Fruit fly (Drosophila melanogaster) whole organism, embryonic: ENCODE data around the gene Polr2I.

ENCODE experiments used
- Aef1 ChIP-seq: fragments of 200-800 bp; sonication (Bioruptor generic); IDR thresholded peaks from 3 replicates; pipeline ENCODE4 v1.3.6; 2022; ENCODE audit warnings: missing biosample characterization, missing genetic modification characterization
- B-H1 ChIP-seq: fragments of 200-800 bp; sonication (Bioruptor generic); IDR thresholded peaks from 3 replicates; pipeline ENCODE4 v1.3.6; 2022; ENCODE audit warnings: missing biosample characterization, missing genetic modification characterization
- CG10431 ChIP-seq: fragments of 200-800 bp; sonication (Bioruptor generic); optimal IDR thresholded peaks from 3 replicates; lab custom pipeline; 2018; ENCODE audit warnings: missing biosample characterization, mild to moderate bottlenecking, missing genetic modification characterization
- CG10565 ChIP-seq: fragments of 200-800 bp; sonication (Bioruptor generic); optimal IDR thresholded peaks from 3 replicates; lab custom pipeline; 2016; ENCODE audit warnings: missing biosample characterization, mild to moderate bottlenecking, missing genetic modification characterization
- CG11093 ChIP-seq: fragments of 200-800 bp; sonication (Bioruptor generic); IDR thresholded peaks from 3 replicates; pipeline ENCODE4 v1.3.6; 2022; ENCODE audit warnings: missing biosample characterization, missing genetic modification characterization
- CG12104 ChIP-seq: fragments of 200-800 bp; sonication (Bioruptor generic); optimal IDR thresholded peaks from 3 replicates; lab custom pipeline; 2016; ENCODE audit warnings: missing biosample characterization, missing genetic modification characterization
- CG1233 ChIP-seq: fragments of 200-800 bp; sonication (Bioruptor generic); optimal IDR thresholded peaks from 4 replicates; lab custom pipeline; 2018; ENCODE audit warnings: missing biosample characterization, mild to moderate bottlenecking, missing genetic modification characterization
- CG14710 ChIP-seq: fragments of 200-800 bp; sonication (Bioruptor generic); optimal IDR thresholded peaks from 3 replicates; lab custom pipeline; 2019; ENCODE audit warnings: missing biosample characterization, mild to moderate bottlenecking, missing genetic modification characterization, moderate library complexity
- CG15011 ChIP-seq: fragments of 200-800 bp; sonication (Bioruptor generic); optimal IDR thresholded peaks from 3 replicates; lab custom pipeline; 2018; ENCODE audit warnings: missing biosample characterization, mild to moderate bottlenecking, missing genetic modification characterization
- CG16779 ChIP-seq: fragments of 200-800 bp; sonication (Bioruptor generic); IDR thresholded peaks from 2 replicates; pipeline ENCODE4 v1.3.6; 2022; ENCODE audit warnings: missing biosample characterization, missing genetic modification characterization
- CG1792 ChIP-seq: fragments of 200-800 bp; sonication (Bioruptor generic); optimal IDR thresholded peaks from 2 replicates; lab custom pipeline; 2016; ENCODE audit warnings: missing biosample characterization, missing genetic modification characterization
- CG42726 ChIP-seq: fragments of 200-800 bp; sonication (Bioruptor generic); IDR thresholded peaks from 2 replicates; pipeline ENCODE4 v1.3.6; 2022; ENCODE audit warnings: missing biosample characterization, missing genetic modification characterization; ENCODE audit not compliant: partially characterized antibody
- CG6272 ChIP-seq: fragments of 200-800 bp; sonication (Bioruptor generic); IDR thresholded peaks from 2 replicates; pipeline ENCODE4 v1.3.6; 2022; ENCODE audit warnings: missing biosample characterization, missing genetic modification characterization
- CG7928 ChIP-seq: fragments of 200-800 bp; sonication (Bioruptor generic); optimal IDR thresholded peaks from 2 replicates; lab custom pipeline; 2017; ENCODE audit warnings: missing biosample characterization, mild to moderate bottlenecking, missing genetic modification characterization
- CG8478 ChIP-seq: fragments of >200 bp; optimal IDR thresholded peaks from 2 replicates; lab custom pipeline; 2018
- CG9727 ChIP-seq: fragments of 200-800 bp; sonication (Bioruptor generic); optimal IDR thresholded peaks from 3 replicates; lab custom pipeline; 2017; ENCODE audit warnings: missing biosample characterization, mild to moderate bottlenecking, missing genetic modification characterization
- CrebB ChIP-seq: fragments of 200-800 bp; sonication (Bioruptor generic); optimal IDR thresholded peaks from 3 replicates; lab custom pipeline; 2018; ENCODE audit warnings: missing biosample characterization, mild to moderate bottlenecking, missing genetic modification characterization
- D ChIP-seq, 2 experiments: fragments of 200-800 bp in 1 of 2; fragments of >200 bp in 1 of 2; sonication (Bioruptor generic) in 1 of 2; optimal IDR thresholded peaks; 2 replicates in 1 of 2; 3 replicates in 1 of 2; lab custom pipeline; 2017; ENCODE audit warnings: mild to moderate bottlenecking in 1 of 2, missing biosample characterization in 1 of 2, missing genetic modification characterization in 1 of 2, missing genetic modification reagents in 1 of 2
- Elba2 ChIP-seq: fragments of 200-800 bp; sonication (Bioruptor generic); optimal IDR thresholded peaks from 3 replicates; lab custom pipeline; 2016; ENCODE audit warnings: missing biosample characterization, missing genetic modification characterization
- Ets97D ChIP-seq: fragments of 200-800 bp; sonication (Bioruptor generic); optimal IDR thresholded peaks from 3 replicates; lab custom pipeline; 2016; ENCODE audit warnings: missing biosample characterization, missing genetic modification characterization
- Fer2 ChIP-seq: fragments of 200-800 bp; sonication (Bioruptor generic); optimal IDR thresholded peaks from 2 replicates; lab custom pipeline; 2018; ENCODE audit warnings: missing biosample characterization, mild to moderate bottlenecking, missing genetic modification characterization, moderate library complexity
- H15 ChIP-seq: fragments of 200-800 bp; sonication (Bioruptor generic); IDR thresholded peaks from 3 replicates; pipeline ENCODE4 v1.3.6; 2022; ENCODE audit warnings: missing biosample characterization, missing genetic modification characterization
- Meics ChIP-seq: fragments of 200-800 bp; sonication (Bioruptor generic); optimal IDR thresholded peaks from 2 replicates; lab custom pipeline; 2017; ENCODE audit warnings: missing biosample characterization, mild to moderate bottlenecking, missing genetic modification characterization
- NfI ChIP-seq: fragments of 200-800 bp; sonication (Bioruptor generic); optimal IDR thresholded peaks from 3 replicates; lab custom pipeline; 2018; ENCODE audit warnings: missing biosample characterization, mild to moderate bottlenecking, missing genetic modification characterization, moderate library complexity
- Optix ChIP-seq: fragments of 200-800 bp; sonication (Bioruptor generic); IDR thresholded peaks from 3 replicates; pipeline ENCODE4 v1.3.6; 2022; ENCODE audit warnings: missing biosample characterization, missing genetic modification characterization
- Sin3A ChIP-seq: fragments of >200 bp; optimal IDR thresholded peaks from 2 replicates; lab custom pipeline; 2018
- Sry-δ ChIP-seq: fragments of 200-800 bp; sonication (Bioruptor generic); optimal IDR thresholded peaks from 2 replicates; lab custom pipeline; 2016; ENCODE audit warnings: missing biosample characterization, missing genetic modification characterization
- Stat92E ChIP-seq, 3 experiments: fragments of >200 bp in 2 of 3; fragments of 200-800 bp in 1 of 3; sonication (Bioruptor generic) in 1 of 3; optimal IDR thresholded peaks; 2 replicates each; lab custom pipeline; 2017 to 2019; ENCODE audit warnings: missing biosample characterization in 3 of 3, missing genetic modification characterization in 3 of 3, mild to moderate bottlenecking in 1 of 3, moderate library complexity in 1 of 3
- Taf1 ChIP-seq: fragments of 200-800 bp; sonication (Bioruptor generic); IDR thresholded peaks from 2 replicates; pipeline ENCODE4 v1.3.6; 2022; ENCODE audit warnings: missing biosample characterization, missing genetic modification characterization
- Usf ChIP-seq: fragments of 200-800 bp; sonication (Bioruptor generic); optimal IDR thresholded peaks from 2 replicates; lab custom pipeline; 2017; ENCODE audit warnings: missing genotype, missing biosample characterization, missing genetic modification characterization
- abd-A ChIP-seq: fragments of 200-800 bp; sonication (Bioruptor generic); optimal IDR thresholded peaks from 3 replicates; lab custom pipeline; 2019; ENCODE audit warnings: missing biosample characterization, mild to moderate bottlenecking, missing genetic modification characterization, moderate library complexity
- chif ChIP-seq, 2 experiments: fragments of 200-800 bp; sonication (Bioruptor generic); optimal IDR thresholded peaks; 3 replicates each; lab custom pipeline; 2016; ENCODE audit warnings: missing biosample characterization in 2 of 2, missing genetic modification characterization in 2 of 2
- crp ChIP-seq, 2 experiments: fragments of 200-800 bp; sonication (Bioruptor generic); optimal IDR thresholded peaks; 2 replicates in 1 of 2; 3 replicates in 1 of 2; lab custom pipeline; 2017; ENCODE audit warnings: missing biosample characterization in 2 of 2, missing genetic modification characterization in 2 of 2, mild to moderate bottlenecking in 1 of 2, moderate library complexity in 1 of 2
- cwo ChIP-seq: fragments of 200-800 bp; sonication (Bioruptor generic); optimal IDR thresholded peaks from 3 replicates; lab custom pipeline; 2017; ENCODE audit warnings: missing biosample characterization, missing genetic modification characterization, mild to moderate bottlenecking, moderate library complexity, missing genetic modification reagents
- dm ChIP-seq: fragments of 200-800 bp; sonication (Bioruptor generic); optimal IDR thresholded peaks from 3 replicates; lab custom pipeline; 2016; ENCODE audit warnings: missing biosample characterization, missing genetic modification characterization
- emc ChIP-seq: fragments of 200-800 bp; sonication (Bioruptor generic); optimal IDR thresholded peaks from 2 replicates; lab custom pipeline; 2016; ENCODE audit warnings: missing biosample characterization, missing genetic modification characterization
- esg ChIP-seq: fragments of 200-800 bp; sonication (Bioruptor generic); conservative IDR thresholded peaks from 2 replicates; pipeline ENCODE4 v1.3.6; 2022; ENCODE audit warnings: missing biosample characterization, missing genetic modification characterization
- exex ChIP-seq: fragments of 200-800 bp; sonication (Bioruptor generic); optimal IDR thresholded peaks from 4 replicates; lab custom pipeline; 2018; ENCODE audit warnings: missing biosample characterization, mild to moderate bottlenecking, missing genetic modification characterization, moderate library complexity
- gsb-n ChIP-seq: fragments of 200-800 bp; sonication (Bioruptor generic); optimal IDR thresholded peaks from 3 replicates; lab custom pipeline; 2018; ENCODE audit warnings: missing biosample characterization, mild to moderate bottlenecking, missing genetic modification characterization
- hkb ChIP-seq, 2 experiments: fragments of 200-800 bp in 1 of 2; fragments of >200 bp in 1 of 2; sonication (Bioruptor generic) in 1 of 2; IDR thresholded peaks in 1 of 2; optimal IDR thresholded peaks in 1 of 2; 2 replicates each; pipeline versions ENCODE4 v1.3.6 to Lab custom; 2017 to 2022; ENCODE audit warnings: missing biosample characterization in 1 of 2, missing genetic modification characterization in 1 of 2
- ind ChIP-seq: fragments of 200-800 bp; sonication (Bioruptor generic); optimal IDR thresholded peaks from 3 replicates; lab custom pipeline; 2016; ENCODE audit warnings: missing biosample characterization, missing genetic modification characterization
- lov ChIP-seq, 2 experiments: fragments of 200-800 bp in 1 of 2; fragments of >200 bp in 1 of 2; sonication (Bioruptor generic) in 1 of 2; IDR thresholded peaks in 1 of 2; optimal IDR thresholded peaks in 1 of 2; 2 replicates in 1 of 2; 3 replicates in 1 of 2; pipeline versions ENCODE4 v1.3.6 to Lab custom; 2017 to 2022; ENCODE audit warnings: missing biosample characterization in 1 of 2, missing genetic modification characterization in 1 of 2
- nom ChIP-seq: fragments of 200-800 bp; sonication (Bioruptor generic); optimal IDR thresholded peaks from 2 replicates; lab custom pipeline; 2017; ENCODE audit warnings: missing biosample characterization, missing genetic modification characterization, mild to moderate bottlenecking, moderate library complexity, missing genetic modification reagents
- rib ChIP-seq: fragments of 200-800 bp; sonication (Bioruptor generic); IDR thresholded peaks from 2 replicates; pipeline ENCODE4 v1.3.6; 2022; ENCODE audit warnings: missing biosample characterization, missing genetic modification characterization
- sim ChIP-seq: fragments of 200-800 bp; sonication (Bioruptor generic); IDR thresholded peaks from 2 replicates; pipeline ENCODE4 v1.3.6; 2022; ENCODE audit warnings: missing biosample characterization, missing genetic modification characterization
- sima ChIP-seq: fragments of 200-800 bp; sonication (Bioruptor generic); optimal IDR thresholded peaks from 2 replicates; lab custom pipeline; 2016; ENCODE audit warnings: missing biosample characterization, missing genetic modification characterization
- ttk ChIP-seq: fragments of 200-800 bp; sonication (Bioruptor generic); IDR thresholded peaks from 2 replicates; pipeline ENCODE4 v2.1.2; 2022; ENCODE audit warnings: missing biosample characterization, missing genetic modification characterization
- wek ChIP-seq: fragments of 200-800 bp; sonication (Bioruptor generic); optimal IDR thresholded peaks from 3 replicates; lab custom pipeline; 2018; ENCODE audit warnings: missing biosample characterization, mild to moderate bottlenecking, missing genetic modification characterization, moderate library complexity

Gene Polr2I

DNA sequence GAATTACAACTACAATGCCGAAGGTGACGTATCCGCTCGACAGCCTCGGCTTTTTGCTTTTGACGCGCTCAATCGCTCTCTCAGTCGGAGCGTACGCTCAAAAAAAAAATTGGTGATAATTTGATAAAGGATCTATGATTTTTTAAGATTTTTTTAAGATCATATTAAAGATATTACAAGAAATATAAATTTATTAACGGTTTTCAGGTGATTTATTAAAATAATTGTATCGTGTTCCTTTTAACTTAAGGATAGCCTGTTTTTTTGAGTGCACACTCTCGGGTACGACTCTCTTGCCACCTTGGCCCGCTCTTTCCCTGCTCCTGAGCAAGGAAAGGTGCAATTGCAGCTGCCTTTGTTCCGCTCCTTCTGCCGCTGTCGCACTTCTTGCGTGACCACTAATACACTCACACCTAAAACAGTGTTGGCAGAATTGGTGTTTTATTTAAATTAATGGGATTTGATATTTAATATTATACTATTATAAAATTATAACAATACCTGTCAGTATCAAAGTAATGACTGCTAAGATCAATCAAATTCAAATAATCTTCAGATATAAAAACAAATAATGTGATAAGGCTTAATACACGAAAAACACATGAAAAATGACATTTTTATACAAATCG, 30.9 kb upstream of the Polr2I start (continued):
- TF ChIP-seq exex (no peak), CG1792 (GFP tag; lab: Kevin White, UChicago) (no peak), Usf (GFP tag; lab: Kevin White, UChicago) (peak; percentile 39), rib (GFP tag; lab: Robert Waterston, UW) (no peak), nom (GFP tag; lab: Kevin White, UChicago) (peak; percentile 97), CG6272 (GFP tag; lab: Robert Waterston, UW) (peak; percentile 71), lov (optimal IDR thresholded peaks at IDR 0.05; lab: Kevin White, UChicago) (no peak), lov (GFP tag; IDR thresholded peaks at IDR 0.05; lab: Robert Waterston, UW) (peak; percentile 64; the same call in 1 of the 3 replicates), abd-A (tag; lab: Kevin White, UChicago) (no peak), CG15011 (GFP tag; lab: Kevin White, UChicago) (peak; percentile 66), chif (GFP tag; optimal IDR thresholded peaks at IDR 0.05; lab: Kevin White, UChicago) (peak; percentile 18 to 40), CG14710 (tag; lab: Kevin White, UChicago) (peak; percentile 86), CG42726 (no peak), hkb (optimal IDR thresholded peaks at IDR 0.05; lab: Kevin White, UChicago) (no peak), hkb (GFP tag; IDR thresholded peaks at IDR 0.05; lab: Robert Waterston, UW) (peak; percentile 92), gsb-n (tag; lab: Kevin White, UChicago) (peak; percentile 82), cwo (GFP tag; lab: Kevin White, UChicago) (peak; percentile 69), CG1233 (peak; percentile 69), Sin3A (lab: Kevin White, UChicago) (no peak), CG16779 (no peak), H15 (GFP tag; lab: Robert Waterston, UW) (peak; percentile 80), ttk (GFP tag; lab: Robert Waterston, UW) (peak; percentile 61), CG10565 (GFP tag; lab: Kevin White, UChicago) (peak; percentile 40), sima (GFP tag; lab: Kevin White, UChicago) (no peak), Fer2 (tag; lab: Kevin White, UChicago) (no peak), Taf1 (peak; percentile 53; the same call in 1 of the 2 replicates), Meics (GFP tag; lab: Kevin White, UChicago) (peak; percentile 80), Elba2 (GFP tag; lab: Kevin White, UChicago) (peak; percentile 58), esg (GFP tag; lab: Robert Waterston, UW) (peak; percentile 69), CG12104 (GFP tag; lab: Kevin White, UChicago) (peak; percentile 68), crp (GFP tag; optimal IDR thresholded peaks at IDR 0.05; lab: Kevin White, UChicago) (peak in 1 of 2 experiments; percentile 10), dm (GFP tag; lab: Kevin White, UChicago) (no peak), CG11093 (peak; percentile 77), CG7928 (GFP tag; lab: Kevin White, UChicago) (no peak), CG10431 (GFP tag; lab: Kevin White, UChicago) (no peak), D (optimal IDR thresholded peaks at IDR 0.05; lab: Kevin White, UChicago) (no peak), D (GFP tag; optimal IDR thresholded peaks at IDR 0.05; lab: Kevin White, UChicago) (peak; percentile 82), Sry-δ (GFP tag; lab: Kevin White, UChicago) (no peak), emc (no peak), CrebB (peak; percentile 78), sim (GFP tag; lab: Robert Waterston, UW) (peak; percentile 81), CG8478 (lab: Kevin White, UChicago) (no peak), NfI (peak; percentile 69), ind (peak; percentile 40), CG9727 (peak; percentile 97), Ets97D (no peak), wek (no peak), Stat92E (GFP tag; optimal IDR thresholded peaks at IDR 0.05; lab: Kevin White, UChicago) (no peak), B-H1 (GFP tag; lab: Robert Waterston, UW) (peak; percentile 72; the same call in 2 of the 3 replicates), Aef1 (GFP tag; lab: Robert Waterston, UW) (peak; percentile 54), Optix (GFP tag; lab: Robert Waterston, UW) (peak; percentile 54; the same call in 2 of the 3 replicates)
